Fruit fly (Drosophila melanogaster): ENCODE results near the gene pzg.

The pzg gene

dm6 chr3L:21285639-21286338 is at the start of gene pzg, which contains the start of gene CG12974 (continued):
- TF ChIP-seq Mes4 (GFP tag; optimal IDR thresholded peaks at IDR 0.05): peak; percentile 79
- TF ChIP-seq bsh (GFP tag; optimal IDR thresholded peaks at IDR 0.05): peak in 1 of 2 experiments; percentile 69
- TF ChIP-seq CG11504 (tag; optimal IDR thresholded peaks at IDR 0.05): peak; percentile 74
- peak; percentile 64; the same call in 1 of the 3 replicates for TF ChIP-seq jigr1 (GFP tag; IDR thresholded peaks at IDR 0.05)
- peak; percentile 67 for TF ChIP-seq CG7786 (GFP tag; optimal IDR thresholded peaks at IDR 0.05)
- TF ChIP-seq ranshi (GFP tag; IDR thresholded peaks at IDR 0.05): peak; percentile 61; the same call in 1 of the 2 replicates
- peak; percentile 93 for TF ChIP-seq dysf (GFP tag; IDR thresholded peaks at IDR 0.05)
- peak; percentile 70 for TF ChIP-seq CG14441 (GFP tag; IDR thresholded peaks at IDR 0.05)
- TF ChIP-seq CG32772 (GFP tag; IDR thresholded peaks at IDR 0.05): peak; percentile 87
- TF ChIP-seq CG16815 (GFP tag; optimal IDR thresholded peaks at IDR 0.05): peak; percentile 85
- no peak for TF ChIP-seq z (GFP tag; IDR thresholded peaks at IDR 0.05)
- peak; percentile 19 for TF ChIP-seq luna (GFP tag; optimal IDR thresholded peaks at IDR 0.05)
- peak; percentile 85 for TF ChIP-seq Blimp-1 (GFP tag; optimal IDR thresholded peaks at IDR 0.05)
- TF ChIP-seq CG10959 (GFP tag; IDR thresholded peaks at IDR 0.05): peak; percentile 88
- peak; percentile 99 for TF ChIP-seq Ets65A (GFP tag)
- TF ChIP-seq CG2120 (GFP tag; optimal IDR thresholded peaks at IDR 0.05): peak; percentile 85
- no peak for TF ChIP-seq fru (optimal IDR thresholded peaks at IDR 0.05)
- peak; percentile 8 for TF ChIP-seq CG11723 (GFP tag; optimal IDR thresholded peaks at IDR 0.05)
- TF ChIP-seq CG30020 (tag; optimal IDR thresholded peaks at IDR 0.05): peak; percentile 80
- peak; percentile 70 for TF ChIP-seq gfzf (GFP tag; optimal IDR thresholded peaks at IDR 0.05)
- TF ChIP-seq psq (GFP tag; optimal IDR thresholded peaks at IDR 0.05): no peak
- peak; percentile 34 for TF ChIP-seq CG8290 (GFP tag; optimal IDR thresholded peaks at IDR 0.05)
- TF ChIP-seq CG8290 (tag; optimal IDR thresholded peaks at IDR 0.05): peak; percentile 51 to 76
- peak; percentile 79 for TF ChIP-seq CG17802 (tag; optimal IDR thresholded peaks at IDR 0.05)
- TF ChIP-seq toy (GFP tag; IDR thresholded peaks at IDR 0.05): peak; percentile 53; the same call in 1 of the 2 replicates
- TF ChIP-seq pzg (GFP tag; optimal IDR thresholded peaks at IDR 0.05): peak; percentile 96
- peak; percentile 86 for TF ChIP-seq Aef1 (GFP tag; IDR thresholded peaks at IDR 0.05)
- no peak for TF ChIP-seq corto (GFP tag; optimal IDR thresholded peaks at IDR 0.05)
- peak; percentile 66 for TF ChIP-seq CG33213 (GFP tag; optimal IDR thresholded peaks at IDR 0.05)
- TF ChIP-seq CG14050 (GFP tag; IDR thresholded peaks at IDR 0.05): peak; percentile 56
- peak; percentile 78 for TF ChIP-seq lilli (GFP tag; optimal IDR thresholded peaks at IDR 0.05)
- TF ChIP-seq CG18599 (GFP tag; optimal IDR thresholded peaks at IDR 0.05): peak; percentile 69
- TF ChIP-seq sc (optimal IDR thresholded peaks at IDR 0.05): no peak
- peak; percentile 18 for TF ChIP-seq sc (GFP tag; optimal IDR thresholded peaks at IDR 0.05)
- peak; percentile 85 for TF ChIP-seq CG7963 (GFP tag; IDR thresholded peaks at IDR 0.05; ENCODE audit: partially characterized antibody)
- peak; percentile 14 for TF ChIP-seq Sry-β (GFP tag; optimal IDR thresholded peaks at IDR 0.05)
- TF ChIP-seq CoRest (tag; optimal IDR thresholded peaks at IDR 0.05): peak; percentile 89
- no peak; the same call in 1 of the 2 replicates for TF ChIP-seq tna (GFP tag; IDR thresholded peaks at IDR 0.05; ENCODE audit: partially characterized antibody)
- peak; percentile 42; the same call in 1 of the 2 replicates for TF ChIP-seq ap (GFP tag; IDR thresholded peaks at IDR 0.05)
- TF ChIP-seq HLH3B (GFP tag; IDR thresholded peaks at IDR 0.05): peak; percentile 87
- TF ChIP-seq trh (GFP tag; optimal IDR thresholded peaks at IDR 0.05): peak; percentile 41
- peak; percentile 93 for TF ChIP-seq CG14710 (tag; optimal IDR thresholded peaks at IDR 0.05)
- TF ChIP-seq Doc3 (GFP tag; IDR thresholded peaks at IDR 0.05; ENCODE audit: partially characterized antibody): no peak
- peak; percentile 90 for TF ChIP-seq ken (GFP tag; IDR thresholded peaks at IDR 0.05)

Measured in whole organism, embryonic.